Worm (Caenorhabditis elegans) whole organism, L1 larva: Measurements from ENCODE around the gene srw-135.

Experiments used
- egl-27 ChIP-seq, 2 experiments: fragments of 150-350 bp in 1 of 2; sonication (generic microtip); optimal IDR thresholded peaks; 3 replicates each; lab custom pipeline; 2017 to 2018; ENCODE audit warnings: missing biosample characterization in 2 of 2, missing genetic modification characterization in 2 of 2, missing genetic modification reagents in 2 of 2
- lin-39 ChIP-seq: fragments of 150-350 bp; optimal IDR thresholded peaks from 2 replicates; lab custom pipeline; 2014; ENCODE audit warnings: missing biosample characterization, missing genetic modification reagents, missing genetic modification characterization
- nhr-12 ChIP-seq: sonication (generic microtip); optimal IDR thresholded peaks from 2 replicates; lab custom pipeline; 2017; ENCODE audit warnings: missing biosample characterization, missing genetic modification characterization
- nhr-28 ChIP-seq: fragments of 150-350 bp; optimal IDR thresholded peaks from 2 replicates; lab custom pipeline; 2014; ENCODE audit warnings: missing biosample characterization, missing genetic modification characterization
- sup-37 ChIP-seq: fragments of 200-800 bp; sonication (Bioruptor generic); optimal IDR thresholded peaks from 2 replicates; lab custom pipeline; 2018; ENCODE audit warnings: mild to moderate bottlenecking, missing genetic modification characterization, missing compliant biosample characterization
- tbx-2 ChIP-seq: sonication (generic microtip); optimal IDR thresholded peaks from 2 replicates; lab custom pipeline; 2016; ENCODE audit warnings: missing genetic modification characterization, missing compliant biosample characterization
- ztf-11 ChIP-seq, 2 experiments: sonication (generic microtip); optimal IDR thresholded peaks; 2 replicates each; lab custom pipeline; 2016 to 2017; ENCODE audit warnings: missing genetic modification characterization in 2 of 2, missing biosample characterization in 1 of 2, missing compliant biosample characterization in 1 of 2

DNA sequence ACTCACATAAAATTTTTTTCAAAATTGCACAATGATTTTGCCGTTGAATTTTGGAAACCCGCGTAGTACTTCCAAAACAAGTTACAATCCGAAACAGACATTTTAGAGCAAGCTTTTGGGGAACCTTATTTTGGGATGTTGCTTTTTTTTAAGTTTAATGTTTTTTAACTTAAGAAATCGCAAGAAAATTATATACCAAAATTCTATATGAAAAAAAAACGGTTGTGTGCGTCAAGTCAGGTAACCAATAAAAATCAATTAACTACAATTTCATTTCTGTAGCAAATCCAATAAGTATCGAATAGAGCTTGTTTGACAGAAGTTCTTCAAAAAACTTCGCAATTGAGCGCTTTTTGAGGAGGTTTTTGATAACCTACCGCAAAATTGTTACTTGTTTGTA is 27.9 kb downstream of the srw-135 start, which contains the start of gene srw-117:
- TF ChIP-seq nhr-12 (tag; lab: Kevin White, UChicago) (no peak), sup-37 (GFP tag; lab: Kevin White, UChicago) (no peak), tbx-2 (tag; lab: Kevin White, UChicago) (no peak), lin-39 (no peak), ztf-11 (tag; optimal IDR thresholded peaks at IDR 0.05; lab: Kevin White, UChicago) (no peak), nhr-28 (tag; lab: Kevin White, UChicago) (no peak), egl-27 (tag; optimal IDR thresholded peaks at IDR 0.05; lab: Kevin White, UChicago) (no peak)
